Fruit fly (Drosophila melanogaster) whole organism, embryonic: ENCODE data around the gene Hs2st.

Experiments used
- Ada2b ChIP-seq: fragments of 200-800 bp; sonication (Bioruptor generic); IDR thresholded peaks from 2 replicates; pipeline ENCODE4 v1.3.6; 2022; ENCODE audit warnings: missing biosample characterization, missing genetic modification characterization
- Atf6 ChIP-seq: fragments of 200-800 bp; sonication (Bioruptor generic); IDR thresholded peaks from 2 replicates; pipeline ENCODE4 v1.3.6; 2022; ENCODE audit warnings: missing biosample characterization, missing genetic modification characterization
- Bgb ChIP-seq: fragments of 200-800 bp; sonication (Bioruptor generic); IDR thresholded peaks from 2 replicates; pipeline ENCODE4 v1.3.6; 2022; ENCODE audit warnings: missing biosample characterization, missing genetic modification characterization; ENCODE audit not compliant: partially characterized antibody
- CG10654 ChIP-seq: fragments of 200-800 bp; sonication (Bioruptor generic); optimal IDR thresholded peaks from 2 replicates; lab custom pipeline; 2016; ENCODE audit warnings: missing biosample characterization, missing genetic modification characterization
- CG10979 ChIP-seq: fragments of 200-800 bp; sonication (Bioruptor generic); optimal IDR thresholded peaks from 2 replicates; lab custom pipeline; 2018; ENCODE audit warnings: missing biosample characterization, mild to moderate bottlenecking, missing genetic modification characterization, moderate library complexity
- CG11504 ChIP-seq: fragments of 200-800 bp; sonication (Bioruptor generic); optimal IDR thresholded peaks from 3 replicates; lab custom pipeline; 2019; ENCODE audit warnings: missing biosample characterization, mild to moderate bottlenecking, missing genetic modification characterization, moderate library complexity
- CG11723 ChIP-seq: fragments of 200-800 bp; sonication (Bioruptor generic); optimal IDR thresholded peaks from 2 replicates; lab custom pipeline; 2017; ENCODE audit warnings: missing biosample characterization, mild to moderate bottlenecking, missing genetic modification characterization
- CG12071 ChIP-seq: fragments of 200-800 bp; sonication (Bioruptor generic); optimal IDR thresholded peaks from 3 replicates; lab custom pipeline; 2018; ENCODE audit warnings: missing biosample characterization, mild to moderate bottlenecking, missing genetic modification characterization
- CG14860 ChIP-seq: fragments of 200-800 bp; sonication (Bioruptor generic); IDR thresholded peaks from 3 replicates; pipeline ENCODE4 v1.3.6; 2022; ENCODE audit warnings: missing biosample characterization, missing genetic modification characterization; ENCODE audit not compliant: partially characterized antibody
- CG17186 ChIP-seq: fragments of 200-800 bp; sonication (Bioruptor generic); optimal IDR thresholded peaks from 3 replicates; lab custom pipeline; 2017; ENCODE audit warnings: missing biosample characterization, missing genetic modification reagents, missing genetic modification characterization
- CG17328 ChIP-seq: fragments of 200-800 bp; sonication (Bioruptor generic); IDR thresholded peaks from 2 replicates; pipeline ENCODE4 v1.3.6; 2022; ENCODE audit warnings: missing biosample characterization, missing genetic modification characterization
- CG17912 ChIP-seq: fragments of 200-800 bp; sonication (Bioruptor generic); optimal IDR thresholded peaks from 2 replicates; lab custom pipeline; 2018; ENCODE audit warnings: missing biosample characterization, mild to moderate bottlenecking, missing genetic modification characterization
- CG3163 ChIP-seq: fragments of 200-800 bp; sonication (Bioruptor generic); optimal IDR thresholded peaks from 3 replicates; lab custom pipeline; 2016; ENCODE audit warnings: missing biosample characterization, missing genetic modification characterization
- CG3838 ChIP-seq: fragments of 200-800 bp; sonication (Bioruptor generic); optimal IDR thresholded peaks from 3 replicates; lab custom pipeline; 2016; ENCODE audit warnings: missing biosample characterization, missing genetic modification characterization
- CG4617 ChIP-seq: fragments of 200-800 bp; sonication (Bioruptor generic); optimal IDR thresholded peaks from 3 replicates; lab custom pipeline; 2016; ENCODE audit warnings: missing biosample characterization, missing genetic modification characterization, borderline replicate concordance
- CG6654 ChIP-seq: fragments of 200-800 bp; sonication (Bioruptor generic); optimal IDR thresholded peaks from 2 replicates; lab custom pipeline; 2017; ENCODE audit warnings: missing biosample characterization, mild to moderate bottlenecking, missing genetic modification characterization
- CG7839 ChIP-seq: fragments of 200-800 bp; sonication (Bioruptor generic); optimal IDR thresholded peaks from 3 replicates; lab custom pipeline; 2018; ENCODE audit warnings: missing biosample characterization, mild to moderate bottlenecking, missing genetic modification characterization, moderate library complexity
- CG7987 ChIP-seq: fragments of 200-800 bp; sonication (Bioruptor generic); optimal IDR thresholded peaks from 2 replicates; lab custom pipeline; 2018; ENCODE audit warnings: missing biosample characterization, mild to moderate bottlenecking, missing genetic modification characterization, moderate library complexity
- CG9215 ChIP-seq: fragments of 200-800 bp; sonication (Bioruptor generic); IDR thresholded peaks from 2 replicates; pipeline ENCODE4 v1.3.6; 2022; ENCODE audit warnings: missing biosample characterization, missing genetic modification characterization
- Dfd ChIP-seq, 2 experiments: fragments of >200 bp; optimal IDR thresholded peaks; 2 replicates each; lab custom pipeline; 2017; ENCODE audit warnings: missing biosample characterization in 2 of 2, missing genetic modification characterization in 2 of 2
- Dll ChIP-seq: fragments of 200-800 bp; sonication (Bioruptor generic); IDR thresholded peaks from 4 replicates; pipeline ENCODE4 v1.3.6; 2022; ENCODE audit warnings: missing biosample characterization, missing genetic modification characterization; ENCODE audit not compliant: partially characterized antibody
- Fer1 ChIP-seq: fragments of 200-800 bp; sonication (Bioruptor generic); optimal IDR thresholded peaks from 2 replicates; lab custom pipeline; 2017; ENCODE audit warnings: missing biosample characterization, mild to moderate bottlenecking, missing genetic modification characterization
- Mrtf ChIP-seq: fragments of 200-800 bp; sonication (Bioruptor generic); IDR thresholded peaks from 3 replicates; pipeline ENCODE4 v1.3.6; 2022; ENCODE audit warnings: missing biosample characterization, missing genetic modification characterization
- NC2α ChIP-seq: fragments of 200-800 bp; sonication (Bioruptor generic); optimal IDR thresholded peaks from 2 replicates; lab custom pipeline; 2016; ENCODE audit warnings: missing biosample characterization, missing genetic modification characterization
- Nf-YB ChIP-seq: fragments of 200-800 bp; sonication (Bioruptor generic); optimal IDR thresholded peaks from 3 replicates; lab custom pipeline; 2019; ENCODE audit warnings: missing biosample characterization, mild to moderate bottlenecking, missing genetic modification characterization, moderate library complexity
- PHDP ChIP-seq: fragments of 200-800 bp; sonication (Bioruptor generic); optimal IDR thresholded peaks from 3 replicates; lab custom pipeline; 2018; ENCODE audit warnings: missing biosample characterization, mild to moderate bottlenecking, missing genetic modification characterization, moderate library complexity
- Rx ChIP-seq: fragments of 200-800 bp; sonication (Bioruptor generic); IDR thresholded peaks from 2 replicates; pipeline ENCODE4 v1.3.6; 2022; ENCODE audit warnings: missing biosample characterization, missing genetic modification characterization
- Scr ChIP-seq: fragments of 200-800 bp; sonication (Bioruptor generic); IDR thresholded peaks from 2 replicates; pipeline ENCODE4 v1.3.6; 2022; ENCODE audit warnings: missing biosample characterization, missing genetic modification characterization; ENCODE audit not compliant: partially characterized antibody
- Sox100B ChIP-seq: fragments of 200-800 bp; sonication (Bioruptor generic); optimal IDR thresholded peaks from 3 replicates; lab custom pipeline; 2018; ENCODE audit warnings: missing biosample characterization, mild to moderate bottlenecking, missing genetic modification characterization
- TFAM ChIP-seq: fragments of 200-800 bp; sonication (Bioruptor generic); optimal IDR thresholded peaks from 2 replicates; lab custom pipeline; 2017; ENCODE audit warnings: missing biosample characterization, missing genetic modification characterization, inconsistent platforms
- Tbp ChIP-seq: fragments of >200 bp; optimal IDR thresholded peaks from 2 replicates; lab custom pipeline; 2018; ENCODE audit warnings: missing biosample characterization, missing genetic modification characterization
- ash1 ChIP-seq: fragments of 200-800 bp; sonication (Bioruptor generic); optimal IDR thresholded peaks from 2 replicates; lab custom pipeline; 2018; ENCODE audit warnings: missing biosample characterization, mild to moderate bottlenecking, missing genetic modification characterization
- crp ChIP-seq, 2 experiments: fragments of 200-800 bp; sonication (Bioruptor generic); optimal IDR thresholded peaks; 2 replicates in 1 of 2; 3 replicates in 1 of 2; lab custom pipeline; 2017; ENCODE audit warnings: missing biosample characterization in 2 of 2, missing genetic modification characterization in 2 of 2, mild to moderate bottlenecking in 1 of 2, moderate library complexity in 1 of 2
- fd3F ChIP-seq: fragments of 200-800 bp; sonication (Bioruptor generic); optimal IDR thresholded peaks from 2 replicates; lab custom pipeline; 2018; ENCODE audit warnings: missing biosample characterization, mild to moderate bottlenecking, missing genetic modification characterization, moderate library complexity
- gfzf ChIP-seq: fragments of 200-800 bp; sonication (Bioruptor generic); optimal IDR thresholded peaks from 2 replicates; lab custom pipeline; 2016; ENCODE audit warnings: missing biosample characterization, mild to moderate bottlenecking, missing genetic modification characterization, moderate library complexity
- gsb-n ChIP-seq: fragments of 200-800 bp; sonication (Bioruptor generic); optimal IDR thresholded peaks from 3 replicates; lab custom pipeline; 2018; ENCODE audit warnings: missing biosample characterization, mild to moderate bottlenecking, missing genetic modification characterization
- odd ChIP-seq: fragments of 200-800 bp; sonication (Bioruptor generic); optimal IDR thresholded peaks from 2 replicates; lab custom pipeline; 2017; ENCODE audit warnings: missing biosample characterization, mild to moderate bottlenecking, missing genetic modification characterization
- phol ChIP-seq: fragments of 200-800 bp; sonication (Bioruptor generic); optimal IDR thresholded peaks from 3 replicates; lab custom pipeline; 2018; ENCODE audit warnings: missing biosample characterization, mild to moderate bottlenecking, missing genetic modification characterization, moderate library complexity
- salm ChIP-seq: fragments of 200-800 bp; sonication (Bioruptor generic); optimal IDR thresholded peaks from 2 replicates; lab custom pipeline; 2018; ENCODE audit warnings: missing biosample characterization, mild to moderate bottlenecking, missing genetic modification characterization
- seq ChIP-seq: fragments of 200-800 bp; sonication (Bioruptor generic); IDR thresholded peaks from 2 replicates; pipeline ENCODE4 v1.3.6; 2022; ENCODE audit warnings: missing biosample characterization, missing genetic modification characterization
- sim ChIP-seq: fragments of 200-800 bp; sonication (Bioruptor generic); IDR thresholded peaks from 2 replicates; pipeline ENCODE4 v1.3.6; 2022; ENCODE audit warnings: missing biosample characterization, missing genetic modification characterization
- slbo ChIP-seq: fragments of 200-800 bp; sonication (Bioruptor generic); IDR thresholded peaks from 2 replicates; pipeline ENCODE4 v1.3.6; 2022; ENCODE audit warnings: missing biosample characterization, missing genetic modification characterization
- sob ChIP-seq: fragments of 200-800 bp; sonication (Bioruptor generic); IDR thresholded peaks from 2 replicates; pipeline ENCODE4 v1.3.6; 2022; ENCODE audit warnings: missing biosample characterization, missing genetic modification characterization
- tll ChIP-seq, 2 experiments: fragments of 200-800 bp in 1 of 2; fragments of >200 bp in 1 of 2; sonication (Bioruptor generic) in 1 of 2; optimal IDR thresholded peaks; 2 replicates each; lab custom pipeline; 2017 to 2019; ENCODE audit warnings: missing biosample characterization in 2 of 2, missing genetic modification characterization in 2 of 2, mild to moderate bottlenecking in 1 of 2, moderate library complexity in 1 of 2
- tna ChIP-seq: fragments of 200-800 bp; sonication (Bioruptor generic); IDR thresholded peaks from 2 replicates; pipeline ENCODE4 v1.3.6; 2022; ENCODE audit warnings: missing biosample characterization, missing genetic modification characterization; ENCODE audit not compliant: partially characterized antibody
- toy ChIP-seq: fragments of 200-800 bp; sonication (Bioruptor generic); IDR thresholded peaks from 2 replicates; pipeline ENCODE4 v1.3.6; 2022; ENCODE audit warnings: missing biosample characterization, missing genetic modification characterization
- vnd ChIP-seq: fragments of 200-800 bp; sonication (Bioruptor generic); IDR thresholded peaks from 3 replicates; pipeline ENCODE4 v1.3.6; 2022; ENCODE audit warnings: missing biosample characterization, missing genetic modification characterization; ENCODE audit not compliant: partially characterized antibody
- zfh1 ChIP-seq: fragments of 200-800 bp; sonication (Bioruptor generic); IDR thresholded peaks from 3 replicates; pipeline ENCODE4 v1.3.6; 2022; ENCODE audit warnings: missing biosample characterization, missing genetic modification characterization

The Hs2st gene

dm6 chr2L:19492934-19493686 is 48.6 kb upstream of the Hs2st start, which contains the start of the genes swm and Ctu2 (continued):
- TF ChIP-seq Mrtf (GFP tag; lab: Robert Waterston, UW) (no peak), zfh1 (no peak), phol (tag; lab: Kevin White, UChicago) (peak; percentile 79), Dll (peak; percentile 81), Fer1 (GFP tag; lab: Kevin White, UChicago) (peak; percentile 74), Dfd (GFP tag; optimal IDR thresholded peaks at IDR 0.05; lab: Kevin White, UChicago) (no peak), CG17912 (GFP tag; lab: Kevin White, UChicago) (no peak), PHDP (tag; lab: Kevin White, UChicago) (peak; percentile 75), CG10654 (GFP tag; lab: Kevin White, UChicago) (peak; percentile 14), CG3163 (GFP tag; lab: Kevin White, UChicago) (no peak), sob (GFP tag; lab: Robert Waterston, UW) (peak; percentile 60), fd3F (peak; percentile 72), Sox100B (GFP tag; lab: Kevin White, UChicago) (no peak), CG3838 (GFP tag; lab: Kevin White, UChicago) (no peak), Ada2b (GFP tag; lab: Robert Waterston, UW) (peak; percentile 54; the same call in 1 of the 2 replicates), Nf-YB (GFP tag; lab: Kevin White, UChicago) (peak; percentile 49), Scr (GFP tag; lab: Robert Waterston, UW) (peak; percentile 83), NC2α (GFP tag; lab: Kevin White, UChicago) (no peak), gsb-n (tag; lab: Kevin White, UChicago) (no peak), CG7987 (GFP tag; lab: Kevin White, UChicago) (no peak), slbo (GFP tag; lab: Robert Waterston, UW) (peak; percentile 78), gfzf (GFP tag; lab: Kevin White, UChicago) (no peak), CG11723 (peak; percentile 18), ash1 (GFP tag; lab: Kevin White, UChicago) (no peak), Bgb (GFP tag; lab: Robert Waterston, UW) (peak; percentile 57; the same call in 1 of the 2 replicates), CG6654 (GFP tag; lab: Kevin White, UChicago) (no peak), CG9215 (GFP tag; lab: Robert Waterston, UW) (peak; percentile 72), Atf6 (no peak; the same call in 1 of the 2 replicates), tll (GFP tag; optimal IDR thresholded peaks at IDR 0.05; lab: Kevin White, UChicago) (no peak), Tbp (no peak), toy (GFP tag; lab: Robert Waterston, UW) (no peak), odd (GFP tag; lab: Kevin White, UChicago) (no peak), vnd (GFP tag; lab: Robert Waterston, UW) (peak; percentile 62; the same call in 1 of the 3 replicates), CG4617 (GFP tag; lab: Kevin White, UChicago) (peak; percentile 45), CG7839 (peak; percentile 77), CG17328 (GFP tag; lab: Robert Waterston, UW) (no peak; the same call in 1 of the 2 replicates), tna (GFP tag; lab: Robert Waterston, UW) (no peak), TFAM (GFP tag; lab: Kevin White, UChicago) (no peak), sim (no peak), Rx (peak; percentile 18; the same call in 1 of the 2 replicates), CG11504 (no peak), seq (no peak), CG17186 (peak; percentile 47), salm (tag; lab: Kevin White, UChicago) (no peak), crp (GFP tag; optimal IDR thresholded peaks at IDR 0.05; lab: Kevin White, UChicago) (peak in 1 of 2 experiments; percentile 47), CG12071 (GFP tag; lab: Kevin White, UChicago) (no peak), CG14860 (peak; percentile 64; the same call in 1 of the 3 replicates), CG10979 (tag; lab: Kevin White, UChicago) (peak; percentile 67)
